Worm (Caenorhabditis elegans) whole organism, L3 larva: ENCODE measurements around the gene F54H5.3.

Source experiments
- ama-1 ChIP-seq: fragments of 150-350 bp; optimal IDR thresholded peaks from 2 replicates; lab custom pipeline; 2018
- fkh-10 ChIP-seq: sonication (generic microtip); optimal IDR thresholded peaks from 2 replicates; lab custom pipeline; 2017; ENCODE audit warnings: missing biosample characterization, missing genetic modification reagents, missing genetic modification characterization
- mdl-1 ChIP-seq: fragments of 150-350 bp; optimal IDR thresholded peaks from 2 replicates; lab custom pipeline; 2014; ENCODE audit warnings: missing biosample characterization, missing genetic modification characterization
- nfya-1 ChIP-seq: sonication (generic microtip); optimal IDR thresholded peaks from 2 replicates; lab custom pipeline; 2017; ENCODE audit warnings: missing genetic modification characterization, mild to moderate bottlenecking, missing compliant biosample characterization, antibody characterized with exemption, moderate library complexity; ENCODE audit not compliant: insufficient read depth
- nhr-11 ChIP-seq: fragments of 150-350 bp; optimal IDR thresholded peaks from 2 replicates; lab custom pipeline; 2014; ENCODE audit warnings: missing biosample characterization, missing genetic modification characterization
- nhr-12 ChIP-seq: fragments of 150-350 bp; optimal IDR thresholded peaks from 2 replicates; lab custom pipeline; 2014; ENCODE audit warnings: missing biosample characterization, missing genetic modification characterization
- nhr-25 ChIP-seq: sonication (generic microtip); optimal IDR thresholded peaks from 2 replicates; lab custom pipeline; 2017; ENCODE audit warnings: missing biosample characterization, missing genetic modification characterization
- nhr-28 ChIP-seq: fragments of 150-350 bp; optimal IDR thresholded peaks from 2 replicates; lab custom pipeline; 2014; ENCODE audit warnings: missing biosample characterization, missing genetic modification characterization
- nhr-77 ChIP-seq: fragments of 150-350 bp; optimal IDR thresholded peaks from 2 replicates; lab custom pipeline; 2014; ENCODE audit warnings: missing biosample characterization, missing genetic modification characterization
- unc-62 ChIP-seq: fragments of 150-350 bp; sonication (generic microtip); optimal IDR thresholded peaks from 4 replicates; lab custom pipeline; 2014; ENCODE audit warnings: missing biosample characterization, missing genetic modification reagents, missing genetic modification characterization
- ztf-11 ChIP-seq: fragments of 150-350 bp; optimal IDR thresholded peaks from 2 replicates; lab custom pipeline; 2014; ENCODE audit warnings: missing biosample characterization, missing genetic modification characterization

DNA sequence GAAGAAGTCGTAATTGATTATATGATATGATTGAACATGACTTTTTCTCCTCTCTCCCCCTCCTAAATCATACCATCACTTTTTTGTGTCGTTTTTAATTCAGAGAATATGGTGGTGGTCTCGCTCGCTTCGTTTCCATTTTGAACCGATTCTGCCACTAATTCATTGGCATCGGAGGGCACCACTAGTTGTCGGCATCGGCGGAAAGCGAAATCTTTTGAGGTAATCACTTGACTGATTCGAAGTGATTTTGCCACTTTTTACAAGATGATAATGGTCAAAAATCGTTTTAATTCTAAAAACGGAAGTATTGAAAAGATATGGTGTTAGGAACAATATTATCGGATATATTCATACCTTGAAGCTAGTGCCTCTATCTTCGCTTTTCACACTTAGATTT lies 5.2 kb upstream of the F54H5.3 start, which contains the start of gene klf-3:
- TF ChIP-seq nfya-1 (tag; lab: Kevin White, UChicago) (no peak), nhr-12 (tag; lab: Kevin White, UChicago) (no peak), nhr-11 (tag; lab: Kevin White, UChicago) (no peak), mdl-1 (tag; lab: Kevin White, UChicago) (no peak), nhr-25 (tag; lab: Kevin White, UChicago) (no peak), fkh-10 (GFP tag; lab: Kevin White, UChicago) (no peak), nhr-28 (tag; lab: Kevin White, UChicago) (no peak), unc-62 (GFP tag; lab: Kevin White, UChicago) (no peak), nhr-77 (tag; lab: Kevin White, UChicago) (no peak), ama-1 (lab: Kevin White, UChicago) (no peak), ztf-11 (tag; lab: Kevin White, UChicago) (no peak)
